Worm (Caenorhabditis elegans): ENCODE measurements around the gene scc-2.

DNA sequence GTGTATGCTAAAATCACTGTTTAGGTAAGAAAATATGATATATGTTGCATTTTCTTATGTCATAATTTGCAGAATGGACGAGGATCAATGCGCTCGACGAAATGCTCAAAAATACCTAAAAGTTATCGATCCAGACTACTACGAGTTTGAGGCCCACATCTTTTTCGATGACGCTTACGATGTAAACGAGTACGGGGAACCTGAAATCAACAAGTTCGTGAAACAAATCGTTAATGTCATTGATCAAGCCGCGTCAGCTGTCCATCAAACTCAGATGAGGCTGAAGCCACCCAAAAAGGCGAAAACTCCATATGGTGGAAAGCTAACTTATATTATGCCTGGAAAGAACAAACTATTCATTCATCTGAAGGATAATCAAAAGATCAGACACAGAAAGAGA lies 55.4 kb downstream of the scc-2 start:
- TF ChIP-seq pes-1 (GFP tag; IDR thresholded peaks at IDR 0.05) (no peak), F13C5.2 (tag; optimal IDR thresholded peaks at IDR 0.05) (no peak), hnd-1 (tag; optimal IDR thresholded peaks at IDR 0.05) (no peak), flt-1 (GFP tag; IDR thresholded peaks at IDR 0.05) (no peak), tbx-37 (GFP tag; conservative IDR thresholded peaks at IDR 0.05) (no peak), ama-1 (optimal IDR thresholded peaks at IDR 0.05) (no peak), tbx-11 (GFP tag; IDR thresholded peaks at IDR 0.05) (no peak), hmg-4 (GFP tag; optimal IDR thresholded peaks at IDR 0.05) (no peak), scrt-1 (GFP tag; IDR thresholded peaks at IDR 0.05) (no peak), ets-7 (tag; optimal IDR thresholded peaks at IDR 0.05) (no peak)

Data from whole organism, early embryonic.